Fruit fly (Drosophila melanogaster): Measurements from ENCODE around the gene RpS28-like.

RpS28-like gene

DNA sequence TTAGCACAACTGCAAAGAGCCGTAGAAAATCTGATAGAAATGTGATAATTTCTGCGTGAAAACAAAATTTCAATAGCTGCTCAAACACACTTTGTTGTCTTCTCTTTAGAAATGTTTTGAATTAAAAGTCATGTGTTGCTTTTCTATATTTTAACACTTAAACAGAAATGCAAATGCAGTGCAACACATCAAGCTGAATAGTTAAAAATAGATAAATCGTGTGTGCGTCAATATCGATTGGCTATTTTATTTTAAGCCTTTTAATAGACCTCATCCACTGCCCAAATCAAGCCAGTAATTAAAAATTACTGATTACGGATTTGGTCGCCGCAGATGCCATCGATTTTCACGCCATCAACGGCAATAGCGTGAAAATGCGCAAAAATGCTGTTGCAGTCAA, 38.7 kb upstream of the RpS28-like start, which contains the start of gene CG4438:
TSS of gene CG4438 (minus strand) at position 101 of the 400 bp plus-strand sequence.
- TF ChIP-seq Clk (GFP tag; optimal IDR thresholded peaks at IDR 0.05): no peak
- TF ChIP-seq CG5204 (GFP tag; optimal IDR thresholded peaks at IDR 0.05): no peak
- no peak for TF ChIP-seq cic (GFP tag; optimal IDR thresholded peaks at IDR 0.05)
- no peak for TF ChIP-seq CG7101 (tag; optimal IDR thresholded peaks at IDR 0.05)
- no peak for TF ChIP-seq CG7045 (GFP tag; optimal IDR thresholded peaks at IDR 0.05)
- TF ChIP-seq pad (GFP tag; optimal IDR thresholded peaks at IDR 0.05): no peak
- TF ChIP-seq CG14711 (tag; optimal IDR thresholded peaks at IDR 0.05): no peak
- no peak for TF ChIP-seq CG12768 (GFP tag; optimal IDR thresholded peaks at IDR 0.05)
- TF ChIP-seq CG33017 (tag; optimal IDR thresholded peaks at IDR 0.05): no peak
- no peak for TF ChIP-seq ovo (GFP tag; optimal IDR thresholded peaks at IDR 0.05)
- TF ChIP-seq bab1 (GFP tag; optimal IDR thresholded peaks at IDR 0.05): no peak
- TF ChIP-seq Mnt (GFP tag; optimal IDR thresholded peaks at IDR 0.05): no peak
- TF ChIP-seq tj (GFP tag; optimal IDR thresholded peaks at IDR 0.05): no peak
- no peak for TF ChIP-seq Hr96 (GFP tag; optimal IDR thresholded peaks at IDR 0.05)
- no peak for TF ChIP-seq kay (GFP tag; ENCODE audit: borderline replicate concordance)
- no peak for TF ChIP-seq cnc (optimal IDR thresholded peaks at IDR 0.05)
- TF ChIP-seq Crg-1 (GFP tag; optimal IDR thresholded peaks at IDR 0.05): no peak
- no peak for TF ChIP-seq CG11617 (GFP tag; optimal IDR thresholded peaks at IDR 0.05)
- no peak for TF ChIP-seq CG1620 (GFP tag; optimal IDR thresholded peaks at IDR 0.05)
- TF ChIP-seq toe (GFP tag; optimal IDR thresholded peaks at IDR 0.05): no peak

DNA sequence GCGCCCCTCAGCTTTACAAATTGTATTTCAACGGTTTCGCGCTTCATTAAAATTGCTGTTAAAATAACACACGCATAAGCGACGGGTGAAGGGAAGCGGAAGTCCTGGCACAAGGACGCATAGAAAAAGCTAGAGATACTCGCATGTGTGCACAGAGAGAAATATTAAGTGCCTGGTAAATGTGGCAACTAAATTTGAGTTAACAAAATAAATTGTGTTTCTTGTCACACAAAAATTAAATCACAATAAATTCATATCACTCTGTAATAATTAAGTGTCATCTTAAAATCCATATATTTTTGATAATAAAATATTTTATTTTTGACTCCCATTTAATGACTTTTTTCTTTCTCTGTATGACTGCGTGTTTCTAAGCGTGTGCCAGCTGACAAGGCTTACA, 36.5 kb upstream of the RpS28-like start:
- TF ChIP-seq CG14711 (tag; optimal IDR thresholded peaks at IDR 0.05) (no peak), tj (GFP tag; optimal IDR thresholded peaks at IDR 0.05) (no peak), Clk (GFP tag; optimal IDR thresholded peaks at IDR 0.05) (no peak), cnc (optimal IDR thresholded peaks at IDR 0.05) (no peak), pad (GFP tag; optimal IDR thresholded peaks at IDR 0.05) (no peak), Mnt (GFP tag; optimal IDR thresholded peaks at IDR 0.05) (no peak), kay (GFP tag; ENCODE audit: borderline replicate concordance) (no peak)

dm6 chr2L:9415053-9415452, 21.6 kb upstream of the RpS28-like start, which contains the start of gene Shawl:
Gene Shawl, minus strand, starts transcription at chr2L:9415156.
- TF ChIP-seq CG5204 (GFP tag; optimal IDR thresholded peaks at IDR 0.05) (no peak), pad (GFP tag; optimal IDR thresholded peaks at IDR 0.05) (no peak)

dm6 chr2L:9416244-9416758, 20.3 kb upstream of the RpS28-like start, which contains the start of gene Mco1:
Gene Mco1, plus strand, starts transcription at chr2L:9416588.
- TF ChIP-seq CG33017 (tag; optimal IDR thresholded peaks at IDR 0.05) (no peak), bab1 (GFP tag; optimal IDR thresholded peaks at IDR 0.05) (no peak), CG5204 (GFP tag; optimal IDR thresholded peaks at IDR 0.05) (no peak), kay (GFP tag; ENCODE audit: borderline replicate concordance) (peak; percentile 74)

DNA sequence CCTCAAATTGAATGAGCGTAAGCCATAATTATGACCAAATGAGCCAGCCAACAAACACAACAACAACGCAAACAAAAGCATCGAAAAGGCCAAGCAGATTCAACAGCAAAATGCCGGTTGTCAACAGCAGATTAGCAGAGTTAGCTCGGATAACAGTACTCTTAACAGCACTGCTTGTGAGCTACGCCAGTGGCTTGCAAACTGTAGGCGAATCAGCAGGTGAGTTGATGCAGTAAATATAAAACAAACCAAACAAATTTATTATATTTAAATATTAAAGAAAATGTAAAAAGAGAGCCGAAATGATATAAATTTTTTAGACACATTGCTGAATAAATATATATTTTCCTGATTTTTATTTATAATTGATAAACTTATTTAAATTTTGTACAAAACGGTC, 15.9 kb upstream of the RpS28-like start:
- no peak for TF ChIP-seq CG12768 (GFP tag; optimal IDR thresholded peaks at IDR 0.05)
- TF ChIP-seq CG11617 (GFP tag; optimal IDR thresholded peaks at IDR 0.05): no peak
- TF ChIP-seq CG1620 (GFP tag; optimal IDR thresholded peaks at IDR 0.05): no peak
- TF ChIP-seq CG7101 (tag; optimal IDR thresholded peaks at IDR 0.05): no peak
- TF ChIP-seq CG14711 (tag; optimal IDR thresholded peaks at IDR 0.05): no peak
- TF ChIP-seq CG33017 (tag; optimal IDR thresholded peaks at IDR 0.05): no peak
- TF ChIP-seq Hr96 (GFP tag; optimal IDR thresholded peaks at IDR 0.05): no peak
- no peak for TF ChIP-seq Clk (GFP tag; optimal IDR thresholded peaks at IDR 0.05)
- no peak for TF ChIP-seq kay (GFP tag; ENCODE audit: borderline replicate concordance)
- TF ChIP-seq CG5204 (GFP tag; optimal IDR thresholded peaks at IDR 0.05): no peak
- TF ChIP-seq tj (GFP tag; optimal IDR thresholded peaks at IDR 0.05): no peak
- TF ChIP-seq ovo (GFP tag; optimal IDR thresholded peaks at IDR 0.05): no peak
- TF ChIP-seq pad (GFP tag; optimal IDR thresholded peaks at IDR 0.05): no peak
- TF ChIP-seq cic (GFP tag; optimal IDR thresholded peaks at IDR 0.05): no peak
- TF ChIP-seq cnc (optimal IDR thresholded peaks at IDR 0.05): no peak
- no peak for TF ChIP-seq toe (GFP tag; optimal IDR thresholded peaks at IDR 0.05)
- no peak for TF ChIP-seq Mnt (GFP tag; optimal IDR thresholded peaks at IDR 0.05)
- TF ChIP-seq CG7045 (GFP tag; optimal IDR thresholded peaks at IDR 0.05): no peak
- TF ChIP-seq bab1 (GFP tag; optimal IDR thresholded peaks at IDR 0.05): no peak

DNA sequence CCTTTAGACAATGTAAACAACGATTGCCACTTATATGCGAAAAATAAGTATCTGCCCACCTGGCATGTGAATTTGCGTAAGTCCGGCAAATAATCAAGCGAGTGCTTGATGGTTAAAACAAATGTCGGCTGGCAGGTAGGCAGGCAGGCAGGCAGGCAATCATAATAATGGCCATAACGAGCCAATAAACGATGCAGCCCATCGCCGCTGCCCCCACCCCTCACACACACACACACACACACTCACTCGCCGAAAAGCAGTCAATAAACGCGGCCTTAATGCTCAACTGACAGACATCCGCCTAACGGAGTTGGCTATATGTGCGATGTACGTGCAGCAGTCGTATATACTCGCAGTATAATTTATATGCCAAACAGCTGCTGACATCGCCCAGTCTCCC, 15.3 kb upstream of the RpS28-like start:
- no peak for TF ChIP-seq CG5204 (GFP tag; optimal IDR thresholded peaks at IDR 0.05)
- TF ChIP-seq kay (GFP tag; ENCODE audit: borderline replicate concordance): no peak
- TF ChIP-seq pad (GFP tag; optimal IDR thresholded peaks at IDR 0.05): no peak

DNA sequence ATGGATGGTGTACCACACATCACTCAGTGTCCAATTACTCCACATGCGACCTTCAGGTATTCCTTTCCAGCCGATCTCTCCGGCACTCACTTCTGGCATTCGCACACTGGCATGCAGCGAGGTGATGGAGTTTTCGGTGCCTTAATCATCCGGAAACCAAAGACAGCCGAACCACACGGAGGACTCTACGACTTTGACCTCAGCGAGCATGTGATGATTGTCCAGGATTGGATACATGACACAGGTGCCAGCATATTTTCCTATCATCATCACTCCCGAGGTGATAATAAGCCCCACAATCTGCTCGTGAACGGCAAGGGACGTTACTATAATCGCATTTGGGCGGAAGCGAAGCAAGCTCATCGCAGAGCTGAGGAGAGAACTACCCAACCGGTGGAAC, 12.4 kb upstream of the RpS28-like start:
- TF ChIP-seq kay (GFP tag; ENCODE audit: borderline replicate concordance) (no peak), toe (GFP tag; optimal IDR thresholded peaks at IDR 0.05) (no peak), CG14711 (tag; optimal IDR thresholded peaks at IDR 0.05) (no peak), Hr96 (GFP tag; optimal IDR thresholded peaks at IDR 0.05) (no peak), cic (GFP tag; optimal IDR thresholded peaks at IDR 0.05) (no peak), CG7101 (tag; optimal IDR thresholded peaks at IDR 0.05) (no peak), CG33017 (tag; optimal IDR thresholded peaks at IDR 0.05) (no peak), CG5204 (GFP tag; optimal IDR thresholded peaks at IDR 0.05) (no peak), ovo (GFP tag; optimal IDR thresholded peaks at IDR 0.05) (no peak), CG12768 (GFP tag; optimal IDR thresholded peaks at IDR 0.05) (no peak), bab1 (GFP tag; optimal IDR thresholded peaks at IDR 0.05) (no peak), pad (GFP tag; optimal IDR thresholded peaks at IDR 0.05) (no peak), CG1620 (GFP tag; optimal IDR thresholded peaks at IDR 0.05) (no peak), cnc (optimal IDR thresholded peaks at IDR 0.05) (no peak), Crg-1 (GFP tag; optimal IDR thresholded peaks at IDR 0.05) (no peak), CG11617 (GFP tag; optimal IDR thresholded peaks at IDR 0.05) (no peak), Clk (GFP tag; optimal IDR thresholded peaks at IDR 0.05) (no peak), CG7045 (GFP tag; optimal IDR thresholded peaks at IDR 0.05) (no peak), Mnt (GFP tag; optimal IDR thresholded peaks at IDR 0.05) (no peak), tj (GFP tag; optimal IDR thresholded peaks at IDR 0.05) (no peak)
